Worm (Caenorhabditis elegans) whole organism, L2 larva: ENCODE data around the gene M176.16.

Experiments used
- C34F6.9 ChIP-seq: fragments of 150-350 bp; optimal IDR thresholded peaks from 2 replicates; lab custom pipeline; 2014; ENCODE audit warnings: missing biosample characterization, missing genetic modification characterization
- F13H6.1 ChIP-seq: sonication (generic microtip); optimal IDR thresholded peaks from 2 replicates; lab custom pipeline; 2016; ENCODE audit warnings: missing genetic modification characterization, missing compliant biosample characterization
- R02D3.7 ChIP-seq: fragments of 150-350 bp; optimal IDR thresholded peaks from 2 replicates; lab custom pipeline; 2014; ENCODE audit warnings: missing biosample characterization, missing genetic modification characterization
- Y55F3AM.14 ChIP-seq: fragments of 200-800 bp; sonication (Bioruptor generic); optimal IDR thresholded peaks from 2 replicates; lab custom pipeline; 2018; ENCODE audit warnings: mild to moderate bottlenecking, missing genetic modification characterization, missing compliant biosample characterization
- ZK546.5 ChIP-seq: sonication (generic microtip); optimal IDR thresholded peaks from 2 replicates; lab custom pipeline; 2017; ENCODE audit warnings: missing biosample characterization, missing genetic modification characterization
- alr-1 ChIP-seq: fragments of 150-350 bp; optimal IDR thresholded peaks from 2 replicates; lab custom pipeline; 2014; ENCODE audit warnings: missing biosample characterization, missing genetic modification characterization
- aly-2 ChIP-seq: fragments of 150-350 bp; optimal IDR thresholded peaks from 2 replicates; lab custom pipeline; 2014; ENCODE audit warnings: missing biosample characterization, missing genetic modification characterization
- ama-1 ChIP-seq: fragments of 150-350 bp; optimal IDR thresholded peaks from 2 replicates; lab custom pipeline; 2018; ENCODE audit warnings: inconsistent platforms
- blmp-1 ChIP-seq: sonication (generic microtip); optimal IDR thresholded peaks from 2 replicates; lab custom pipeline; 2017; ENCODE audit warnings: missing genetic modification characterization, mild to moderate bottlenecking, missing compliant biosample characterization, antibody characterized with exemption, moderate library complexity; ENCODE audit not compliant: insufficient read depth
- ceh-16 ChIP-seq: fragments of 150-350 bp; optimal IDR thresholded peaks from 2 replicates; lab custom pipeline; 2014; ENCODE audit warnings: missing biosample characterization, missing genetic modification characterization
- ceh-82 ChIP-seq: fragments of 150-350 bp; optimal IDR thresholded peaks from 2 replicates; lab custom pipeline; 2014; ENCODE audit warnings: missing biosample characterization, missing genetic modification characterization
- crh-2 ChIP-seq: sonication (generic microtip); optimal IDR thresholded peaks from 2 replicates; lab custom pipeline; 2017; ENCODE audit warnings: missing biosample characterization, missing genetic modification characterization
- egl-27 ChIP-seq: sonication (generic microtip); optimal IDR thresholded peaks from 3 replicates; lab custom pipeline; 2017; ENCODE audit warnings: missing biosample characterization, missing genetic modification reagents, missing genetic modification characterization
- elt-1 ChIP-seq: fragments of 150-350 bp; optimal IDR thresholded peaks from 2 replicates; lab custom pipeline; 2014; ENCODE audit warnings: missing biosample characterization, missing genetic modification characterization
- fos-1 ChIP-seq: fragments of 150-350 bp; optimal IDR thresholded peaks from 2 replicates; lab custom pipeline; 2014; ENCODE audit warnings: missing biosample characterization, missing genetic modification characterization
- lin-13 ChIP-seq: fragments of 150-350 bp; optimal IDR thresholded peaks from 2 replicates; lab custom pipeline; 2014; ENCODE audit warnings: missing biosample characterization, missing genetic modification reagents, missing genetic modification characterization
- lsy-2 ChIP-seq, 2 experiments: fragments of 150-350 bp in 1 of 2; sonication (generic microtip) in 1 of 2; optimal IDR thresholded peaks; 2 replicates each; lab custom pipeline; 2014 to 2017; ENCODE audit warnings: missing biosample characterization in 2 of 2, missing genetic modification characterization in 2 of 2
- mab-5 ChIP-seq: fragments of 150-350 bp; optimal IDR thresholded peaks from 2 replicates; lab custom pipeline; 2014; ENCODE audit warnings: missing biosample characterization, missing genetic modification characterization
- mbf-1 ChIP-seq: sonication (generic microtip); optimal IDR thresholded peaks from 2 replicates; lab custom pipeline; 2017; ENCODE audit warnings: missing biosample characterization, missing genetic modification characterization
- mdl-1 ChIP-seq, 2 experiments: fragments of 150-350 bp in 1 of 2; sonication (generic microtip) in 1 of 2; optimal IDR thresholded peaks; 2 replicates each; lab custom pipeline; 2017; ENCODE audit warnings: missing biosample characterization in 2 of 2, missing genetic modification characterization in 2 of 2
- nhr-10 ChIP-seq: sonication (generic microtip); optimal IDR thresholded peaks from 2 replicates; lab custom pipeline; 2017; ENCODE audit warnings: missing biosample characterization, missing genetic modification characterization
- nhr-11 ChIP-seq: fragments of 150-350 bp; optimal IDR thresholded peaks from 2 replicates; lab custom pipeline; 2014; ENCODE audit warnings: missing biosample characterization, missing genetic modification characterization
- nhr-129 ChIP-seq: fragments of 150-350 bp; optimal IDR thresholded peaks from 2 replicates; lab custom pipeline; 2014; ENCODE audit warnings: missing biosample characterization, missing genetic modification characterization
- nhr-21 ChIP-seq: fragments of 150-350 bp; optimal IDR thresholded peaks from 2 replicates; lab custom pipeline; 2014; ENCODE audit warnings: missing biosample characterization, missing genetic modification characterization
- nhr-23 ChIP-seq: fragments of 150-350 bp; optimal IDR thresholded peaks from 2 replicates; lab custom pipeline; 2014; ENCODE audit warnings: missing biosample characterization, missing genetic modification reagents, missing genetic modification characterization
- nhr-237 ChIP-seq: fragments of 150-350 bp; optimal IDR thresholded peaks from 2 replicates; lab custom pipeline; 2014; ENCODE audit warnings: missing biosample characterization, missing genetic modification characterization
- nhr-6 ChIP-seq: fragments of 150-350 bp; optimal IDR thresholded peaks from 2 replicates; lab custom pipeline; 2014; ENCODE audit warnings: missing biosample characterization, missing genetic modification characterization
- nhr-77 ChIP-seq: fragments of 150-350 bp; optimal IDR thresholded peaks from 2 replicates; lab custom pipeline; 2014; ENCODE audit warnings: missing biosample characterization, missing genetic modification characterization
- peb-1 ChIP-seq: fragments of 150-350 bp; optimal IDR thresholded peaks from 2 replicates; lab custom pipeline; 2014; ENCODE audit warnings: missing biosample characterization, missing genetic modification characterization
- skn-1 ChIP-seq: sonication (generic microtip); optimal IDR thresholded peaks from 2 replicates; lab custom pipeline; 2017; ENCODE audit warnings: missing biosample characterization, missing genetic modification characterization
- sma-3 ChIP-seq: sonication (generic microtip); optimal IDR thresholded peaks from 2 replicates; lab custom pipeline; 2016; ENCODE audit warnings: missing genetic modification reagents, missing genetic modification characterization, missing compliant biosample characterization
- snpc-4 ChIP-seq: fragments of 150-350 bp; optimal IDR thresholded peaks from 2 replicates; lab custom pipeline; 2014; ENCODE audit warnings: missing biosample characterization, missing genetic modification characterization
- unc-55 ChIP-seq: fragments of 150-350 bp; sonication (generic microtip); optimal IDR thresholded peaks from 3 replicates; lab custom pipeline; 2014; ENCODE audit warnings: missing biosample characterization, missing genetic modification reagents, missing genetic modification characterization
- zag-1 ChIP-seq: fragments of 150-350 bp; optimal IDR thresholded peaks from 2 replicates; lab custom pipeline; 2014; ENCODE audit warnings: missing biosample characterization, missing genetic modification characterization
- ztf-11 ChIP-seq: sonication (generic microtip); optimal IDR thresholded peaks from 2 replicates; lab custom pipeline; 2017; ENCODE audit warnings: missing biosample characterization, missing genetic modification characterization
- ztf-4 ChIP-seq: fragments of 150-350 bp; optimal IDR thresholded peaks from 2 replicates; lab custom pipeline; 2014; ENCODE audit warnings: missing biosample characterization, missing genetic modification characterization

M176.16 gene

ce11 chrII:9377158-9377557, 41.2 kb upstream of the M176.16 start, which contains the start of gene C06C3.10:
Gene C06C3.10, minus strand, starts transcription at chrII:9377258.
- TF ChIP-seq fos-1 (tag; lab: Kevin White, UChicago) (no peak), alr-1 (no peak)

- TF ChIP-seq peb-1 (tag; lab: Kevin White, UChicago) (no peak), skn-1 (tag; lab: Kevin White, UChicago) (peak; percentile 19), fos-1 (tag; lab: Kevin White, UChicago) (peak; percentile 68), nhr-129 (tag; lab: Kevin White, UChicago) (no peak), snpc-4 (tag; lab: Kevin White, UChicago) (no peak)
Measured at ce11 chrII:9378174-9378573, 40.1 kb upstream of the M176.16 start.

- TF ChIP-seq F13H6.1 (no peak), unc-55 (no peak), ceh-16 (tag; lab: Kevin White, UChicago) (no peak), nhr-23 (no peak), C34F6.9 (tag; lab: Kevin White, UChicago) (no peak), nhr-129 (tag; lab: Kevin White, UChicago) (no peak), nhr-77 (tag; lab: Kevin White, UChicago) (no peak), mdl-1 (tag; optimal IDR thresholded peaks at IDR 0.05; lab: Kevin White, UChicago) (no peak), nhr-10 (no peak)
- TF ChIP-seq, all 48 proteins: peak for 0
Measured at ce11 chrII:9379796-9380195, 38.5 kb upstream of the M176.16 start, which contains the start of gene srh-48. Gene srh-48, plus strand, starts transcription at chrII:9380096.

- TF ChIP-seq nhr-6 (no peak), ceh-82 (tag; lab: Kevin White, UChicago) (no peak), zag-1 (tag; lab: Kevin White, UChicago) (no peak), mbf-1 (tag; lab: Kevin White, UChicago) (no peak), ama-1 (lab: Kevin White, UChicago) (no peak), snpc-4 (tag; lab: Kevin White, UChicago) (no peak), R02D3.7 (tag; lab: Kevin White, UChicago) (no peak)
Measured at ce11 chrII:9385241-9385640, 33.1 kb upstream of the M176.16 start, which contains the start of gene C06C3.7. Gene C06C3.7, plus strand, starts transcription at chrII:9385541.

- TF ChIP-seq F13H6.1: no peak
- no peak for TF ChIP-seq ceh-16 (tag; lab: Kevin White, UChicago)
- TF ChIP-seq R02D3.7 (tag; lab: Kevin White, UChicago): no peak
- no peak for TF ChIP-seq nhr-129 (tag; lab: Kevin White, UChicago)
- TF ChIP-seq ztf-11 (tag; lab: Kevin White, UChicago): no peak
- TF ChIP-seq nhr-237: no peak
- TF ChIP-seq nhr-10: no peak
- TF ChIP-seq ZK546.5: no peak
- no peak for TF ChIP-seq Y55F3AM.14 (GFP tag; lab: Kevin White, UChicago)
- TF ChIP-seq ama-1 (lab: Kevin White, UChicago): no peak
- TF ChIP-seq sma-3 (GFP tag; lab: Kevin White, UChicago): no peak
- no peak for TF ChIP-seq peb-1 (tag; lab: Kevin White, UChicago)
- TF ChIP-seq ztf-4: no peak
- TF ChIP-seq aly-2: no peak
- TF ChIP-seq egl-27: no peak
- TF ChIP-seq nhr-77 (tag; lab: Kevin White, UChicago): no peak
- TF ChIP-seq nhr-11: no peak
Measured at ce11 chrII:9392724-9393123, 25.6 kb upstream of the M176.16 start, which contains the start of gene lido-17. Gene lido-17, minus strand, starts transcription at chrII:9392824.

- TF ChIP-seq crh-2 (tag; lab: Kevin White, UChicago): no peak
- TF ChIP-seq nhr-237: no peak
- no peak for TF ChIP-seq lsy-2 (tag; optimal IDR thresholded peaks at IDR 0.05; lab: Kevin White, UChicago)
- TF ChIP-seq ceh-82 (tag; lab: Kevin White, UChicago): no peak
- TF ChIP-seq zag-1 (tag; lab: Kevin White, UChicago): no peak
- TF ChIP-seq ztf-4: no peak
- no peak for TF ChIP-seq blmp-1 (tag; lab: Kevin White, UChicago)
- TF ChIP-seq skn-1 (tag; lab: Kevin White, UChicago): no peak
- TF ChIP-seq mab-5: no peak
- no peak for TF ChIP-seq nhr-21
- no peak for TF ChIP-seq Y55F3AM.14 (GFP tag; lab: Kevin White, UChicago)
- no peak for TF ChIP-seq lin-13
- no peak for TF ChIP-seq C34F6.9 (tag; lab: Kevin White, UChicago)
- no peak for TF ChIP-seq unc-55
- no peak for TF ChIP-seq elt-1
- no peak for TF ChIP-seq ama-1 (lab: Kevin White, UChicago)
Measured at ce11 chrII:9397496-9397895, 20.8 kb upstream of the M176.16 start, which contains the start of gene Y51B9A.9. Gene Y51B9A.9, minus strand, starts transcription at chrII:9397596.
